Worm (Caenorhabditis elegans): ENCODE results near the gene Y39H10B.3.

Y39H10B.3 gene

DNA sequence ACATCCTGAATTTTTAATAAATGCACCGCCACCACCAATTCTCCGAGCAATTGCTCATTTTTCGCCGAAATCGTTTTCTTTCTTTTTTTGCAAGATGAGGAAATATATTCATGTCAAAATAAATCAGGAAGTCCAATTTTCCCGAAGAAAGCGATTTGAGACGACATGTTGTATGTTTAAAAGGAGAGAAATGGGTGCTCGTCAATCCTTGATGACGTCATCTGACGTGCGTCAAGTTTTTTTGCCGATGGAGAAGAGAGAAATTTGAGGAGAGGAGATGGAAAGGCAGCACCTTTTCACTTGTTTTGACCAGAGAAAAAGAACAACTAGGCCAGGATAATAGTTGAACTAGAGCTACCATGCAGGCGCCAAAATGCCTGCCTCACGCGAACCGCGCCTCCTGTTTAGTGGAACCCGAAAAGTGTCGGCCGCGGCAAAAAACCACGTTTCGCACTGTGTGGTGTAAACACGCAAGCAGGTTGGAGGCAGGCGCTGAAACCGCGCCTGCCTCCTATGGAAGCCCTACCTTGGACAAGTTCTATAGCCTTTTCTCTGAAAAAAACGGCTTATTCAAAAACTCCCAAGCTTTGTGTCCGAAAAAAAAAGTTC is 45.8 kb downstream of the Y39H10B.3 start (continued):
- TF ChIP-seq efl-3 (GFP tag; optimal IDR thresholded peaks at IDR 0.05): no peak
- no peak for TF ChIP-seq sup-37 (GFP tag; optimal IDR thresholded peaks at IDR 0.05)
- no peak for TF ChIP-seq unc-98 (GFP tag; IDR thresholded peaks at IDR 0.05)
- TF ChIP-seq nhr-47 (tag; optimal IDR thresholded peaks at IDR 0.05): peak; percentile 66
- no peak for TF ChIP-seq nhr-84 (tag; optimal IDR thresholded peaks at IDR 0.05)
- no peak for TF ChIP-seq nhr-77 (tag; optimal IDR thresholded peaks at IDR 0.05)
- TF ChIP-seq sox-4 (tag; optimal IDR thresholded peaks at IDR 0.05): no peak
- no peak for TF ChIP-seq C04F5.9 (tag; optimal IDR thresholded peaks at IDR 0.05)
- TF ChIP-seq mef-2 (tag; optimal IDR thresholded peaks at IDR 0.05): peak; percentile 19
- TF ChIP-seq unc-130 (tag; optimal IDR thresholded peaks at IDR 0.05): no peak
- TF ChIP-seq lsy-2 (tag; optimal IDR thresholded peaks at IDR 0.05): peak in 1 of 2 experiments; percentile 61
- no peak for TF ChIP-seq ets-5 (GFP tag; IDR thresholded peaks at IDR 0.05)
- TF ChIP-seq dsc-1 (tag; optimal IDR thresholded peaks at IDR 0.05): no peak
- no peak for TF ChIP-seq mdl-1 (tag; optimal IDR thresholded peaks at IDR 0.05)

DNA sequence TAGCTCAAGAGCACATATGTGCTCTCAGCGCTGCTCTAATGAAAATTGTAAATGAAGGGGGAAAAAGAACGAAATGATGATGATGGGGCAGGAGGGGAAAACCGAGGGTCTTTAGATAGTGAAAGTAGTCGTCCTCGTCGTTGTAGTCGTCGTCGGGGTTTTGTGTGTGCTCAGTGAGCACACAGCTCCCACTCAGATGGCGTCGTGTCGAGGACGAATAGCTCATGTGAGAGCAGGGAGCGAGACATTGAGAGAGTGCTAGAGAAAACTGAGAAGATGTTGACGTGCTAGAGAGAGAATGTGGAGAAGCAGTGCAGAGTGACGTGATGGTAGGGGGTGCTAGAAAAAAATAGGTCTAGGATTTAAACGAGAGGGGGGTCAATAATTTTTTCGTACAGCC is 47.2 kb downstream of the Y39H10B.3 start:
- no peak for TF ChIP-seq unc-130 (tag; optimal IDR thresholded peaks at IDR 0.05)
- peak; percentile 45 for TF ChIP-seq skn-1 (tag; optimal IDR thresholded peaks at IDR 0.05)
- peak; percentile 64 for TF ChIP-seq nhr-47 (tag; optimal IDR thresholded peaks at IDR 0.05)
- TF ChIP-seq ceh-88 (GFP tag; IDR thresholded peaks at IDR 0.05): no peak
- TF ChIP-seq fkh-10 (GFP tag; optimal IDR thresholded peaks at IDR 0.05): peak; percentile 88
- TF ChIP-seq egl-27 (tag; optimal IDR thresholded peaks at IDR 0.05): no peak
- peak; percentile 40 for TF ChIP-seq xbp-1 (tag; optimal IDR thresholded peaks at IDR 0.05)
- TF ChIP-seq egl-13 (tag; optimal IDR thresholded peaks at IDR 0.05): peak; percentile 36
- TF ChIP-seq ceh-82 (tag; optimal IDR thresholded peaks at IDR 0.05): peak in 2 of 3 experiments; percentile 36 to 65
- TF ChIP-seq ceh-8 (GFP tag; optimal IDR thresholded peaks at IDR 0.05): peak; percentile 38
- peak in 1 of 2 experiments; percentile 36 for TF ChIP-seq ztf-11 (tag; optimal IDR thresholded peaks at IDR 0.05)
- TF ChIP-seq nhr-12 (tag; optimal IDR thresholded peaks at IDR 0.05): no peak
- TF ChIP-seq nhr-85 (tag): no peak
- TF ChIP-seq sox-4 (tag; optimal IDR thresholded peaks at IDR 0.05): peak; percentile 10
- TF ChIP-seq C04F5.9 (tag; optimal IDR thresholded peaks at IDR 0.05): no peak
- no peak for TF ChIP-seq tlp-1 (tag; optimal IDR thresholded peaks at IDR 0.05)
- TF ChIP-seq lin-35 (GFP tag; optimal IDR thresholded peaks at IDR 0.05): peak in 1 of 2 experiments; percentile 39
- peak; percentile 19 to 58 for TF ChIP-seq lsy-2 (tag; optimal IDR thresholded peaks at IDR 0.05)
- TF ChIP-seq C16A3.4 (tag; optimal IDR thresholded peaks at IDR 0.05): no peak
- peak in 1 of 3 experiments; percentile 20 for TF ChIP-seq dpl-1 (GFP tag; optimal IDR thresholded peaks at IDR 0.05)
- TF ChIP-seq snu-23 (GFP tag; optimal IDR thresholded peaks at IDR 0.05): peak; percentile 57
- TF ChIP-seq mep-1 (tag; optimal IDR thresholded peaks at IDR 0.05): peak; percentile 39
- TF ChIP-seq hlh-4 (tag; optimal IDR thresholded peaks at IDR 0.05): no peak
- no peak for TF ChIP-seq sup-37 (GFP tag; optimal IDR thresholded peaks at IDR 0.05)
- TF ChIP-seq unc-98 (GFP tag; IDR thresholded peaks at IDR 0.05): no peak
- TF ChIP-seq swsn-7 (tag; optimal IDR thresholded peaks at IDR 0.05): peak; percentile 53
- TF ChIP-seq mef-2 (tag; optimal IDR thresholded peaks at IDR 0.05): no peak
- TF ChIP-seq nhr-76 (tag; optimal IDR thresholded peaks at IDR 0.05): no peak
- TF ChIP-seq sptf-1 (tag; optimal IDR thresholded peaks at IDR 0.05): no peak
- TF ChIP-seq fkh-8 (tag; optimal IDR thresholded peaks at IDR 0.05): peak; percentile 88
- peak; percentile 12 for TF ChIP-seq snpc-4 (tag; optimal IDR thresholded peaks at IDR 0.05)
- peak; percentile 26 for TF ChIP-seq nhr-19 (GFP tag; conservative IDR thresholded peaks at IDR 0.05)
- no peak for TF ChIP-seq grh-1 (GFP tag; IDR thresholded peaks at IDR 0.05)
- 0 out of 2 replicates have a peak, but pooled peaks have one; percentile 9 for TF ChIP-seq mab-9 (GFP tag; IDR thresholded peaks at IDR 0.05)
- peak; percentile 26 to 37 for TF ChIP-seq efl-1 (optimal IDR thresholded peaks at IDR 0.05)
- no peak for TF ChIP-seq efl-1 (GFP tag; optimal IDR thresholded peaks at IDR 0.05 in 1 of 2)
- peak; percentile 48 for TF ChIP-seq tbx-2 (tag; optimal IDR thresholded peaks at IDR 0.05)
- TF ChIP-seq ama-1 (optimal IDR thresholded peaks at IDR 0.05): peak; percentile 7
- TF ChIP-seq rnt-1 (tag; optimal IDR thresholded peaks at IDR 0.05): no peak
- TF ChIP-seq pax-3 (tag; optimal IDR thresholded peaks at IDR 0.05): no peak
- no peak for TF ChIP-seq efl-3 (GFP tag; optimal IDR thresholded peaks at IDR 0.05)
- TF ChIP-seq lin-39 (tag; optimal IDR thresholded peaks at IDR 0.05): no peak
- TF ChIP-seq ets-5 (GFP tag; IDR thresholded peaks at IDR 0.05): no peak
- no peak for TF ChIP-seq nhr-11 (tag; optimal IDR thresholded peaks at IDR 0.05)
- 0 out of 2 replicates have a peak, but pooled peaks have one; percentile 11 for TF ChIP-seq isw-1 (GFP tag; IDR thresholded peaks at IDR 0.05)
- peak; percentile 77 for TF ChIP-seq unc-86 (tag; optimal IDR thresholded peaks at IDR 0.05)

All from whole organism, L1 larva.